Worm (Caenorhabditis elegans) whole organism, early embryonic: Measurements from ENCODE around the gene smap-1.

Experiments
- B0310.2 ChIP-seq: sonication (generic microtip); optimal IDR thresholded peaks from 2 replicates; lab custom pipeline; 2016; ENCODE audit warnings: mild to moderate bottlenecking, missing genetic modification characterization, missing compliant biosample characterization
- aly-1 ChIP-seq: sonication (generic microtip); optimal IDR thresholded peaks from 2 replicates; lab custom pipeline; 2016; ENCODE audit warnings: missing genetic modification characterization, missing compliant biosample characterization
- ama-1 ChIP-seq: fragments of 150-350 bp; optimal IDR thresholded peaks from 2 replicates; lab custom pipeline; 2014
- ceh-13 ChIP-seq: fragments of 200-800 bp; sonication (Bioruptor generic); optimal IDR thresholded peaks from 2 replicates; lab custom pipeline; 2018; ENCODE audit warnings: mild to moderate bottlenecking, missing genetic modification characterization, missing compliant biosample characterization
- ets-7 ChIP-seq: sonication (generic microtip); optimal IDR thresholded peaks from 2 replicates; lab custom pipeline; 2016; ENCODE audit warnings: missing genotype, missing genetic modification characterization, missing compliant biosample characterization
- flt-1 ChIP-seq: fragments of 200-800 bp; sonication (Bioruptor generic); IDR thresholded peaks from 2 replicates; pipeline ENCODE4 v1.3.6; 2022; ENCODE audit warnings: missing genetic modification characterization, missing compliant biosample characterization
- hmbx-1 ChIP-seq: sonication (generic microtip); optimal IDR thresholded peaks from 2 replicates; lab custom pipeline; 2016; ENCODE audit warnings: mild to moderate bottlenecking, missing genetic modification characterization, missing compliant biosample characterization
- scrt-1 ChIP-seq: fragments of 200-800 bp; sonication (Bioruptor generic); IDR thresholded peaks from 2 replicates; pipeline ENCODE4 v1.3.6; 2022; ENCODE audit warnings: missing genetic modification characterization, missing compliant biosample characterization
- sea-1 ChIP-seq: fragments of 200-800 bp; sonication (Bioruptor generic); conservative IDR thresholded peaks from 2 replicates; pipeline ENCODE4 v1.3.6; 2022; ENCODE audit warnings: missing genetic modification characterization, missing compliant biosample characterization
- tbx-11 ChIP-seq: fragments of 200-800 bp; sonication (Bioruptor generic); IDR thresholded peaks from 2 replicates; pipeline ENCODE4 v1.3.6; 2022; ENCODE audit warnings: missing genetic modification characterization, missing compliant biosample characterization

- TF ChIP-seq hmbx-1 (tag; lab: Kevin White, UChicago), result no peak
- TF ChIP-seq ama-1 (lab: Kevin White, UChicago), result no peak
- no peak for TF ChIP-seq scrt-1 (GFP tag; lab: Robert Waterston, UW)
- no peak for TF ChIP-seq flt-1
- TF ChIP-seq tbx-11 (GFP tag; lab: Robert Waterston, UW), result no peak
- no peak for TF ChIP-seq sea-1 (GFP tag; lab: Robert Waterston, UW)
- no peak for TF ChIP-seq aly-1 (tag; lab: Kevin White, UChicago)
- TF ChIP-seq ets-7 (tag; lab: Kevin White, UChicago), result no peak
- no peak for TF ChIP-seq B0310.2
- no peak for TF ChIP-seq ceh-13 (GFP tag; lab: Kevin White, UChicago)
Measured at ce11 chrIII:10757540-10757939, 17.9 kb upstream of the smap-1 start, which contains the start of gene rnf-113.
